Worm (Caenorhabditis elegans) whole organism, L3 larva: ENCODE results near the gene col-141.

Source experiments
- egl-27 ChIP-seq: sonication (generic microtip); optimal IDR thresholded peaks from 4 replicates; lab custom pipeline; 2017; ENCODE audit warnings: missing biosample characterization, missing genetic modification reagents, missing genetic modification characterization
- elt-1 ChIP-seq: fragments of 150-350 bp; optimal IDR thresholded peaks from 2 replicates; lab custom pipeline; 2014; ENCODE audit warnings: missing biosample characterization, missing genetic modification characterization
- nhr-237 ChIP-seq: fragments of 150-350 bp; optimal IDR thresholded peaks from 2 replicates; lab custom pipeline; 2014; ENCODE audit warnings: missing biosample characterization, missing genetic modification characterization
- nhr-76 ChIP-seq: fragments of 150-350 bp; sonication (generic microtip); optimal IDR thresholded peaks from 5 replicates; lab custom pipeline; 2014; ENCODE audit warnings: missing biosample characterization, missing genetic modification characterization
- pha-4 ChIP-seq: fragments of 150-350 bp; optimal IDR thresholded peaks from 2 replicates; lab custom pipeline; 2014; ENCODE audit warnings: missing biosample characterization, missing genetic modification reagents, missing genetic modification characterization
- unc-62 ChIP-seq: fragments of 150-350 bp; sonication (generic microtip); optimal IDR thresholded peaks from 4 replicates; lab custom pipeline; 2014; ENCODE audit warnings: missing biosample characterization, missing genetic modification reagents, missing genetic modification characterization

- TF ChIP-seq unc-62 (GFP tag; lab: Kevin White, UChicago): no peak
- TF ChIP-seq nhr-76 (tag; lab: Kevin White, UChicago): no peak
- no peak for TF ChIP-seq elt-1
- TF ChIP-seq pha-4 (tag; lab: Kevin White, UChicago): no peak
- no peak for TF ChIP-seq nhr-237 (tag; lab: Kevin White, UChicago)
- no peak for TF ChIP-seq egl-27
These were observed 17.0 kb downstream of the col-141 start, which contains the start of gene lgc-54 for ce11 chrV:6846507-6846906.
